Worm (Caenorhabditis elegans) whole organism, L4 larva: ENCODE results near the gene F32D8.13.

ENCODE experiments used
- T20F7.1 ChIP-seq: fragments of 200-800 bp; sonication (Bioruptor generic); optimal IDR thresholded peaks from 2 replicates; lab custom pipeline; 2018; ENCODE audit warnings: mild to moderate bottlenecking, missing genetic modification characterization, missing compliant biosample characterization
- ceh-44 ChIP-seq: fragments of 200-800 bp; sonication (Bioruptor generic); IDR thresholded peaks from 2 replicates; pipeline ENCODE4 v1.3.6; 2022; ENCODE audit warnings: missing genetic modification reagents, missing genetic modification characterization, missing compliant biosample characterization
- ceh-82 ChIP-seq: sonication (generic microtip); optimal IDR thresholded peaks from 2 replicates; lab custom pipeline; 2017; ENCODE audit warnings: missing biosample characterization, missing genetic modification characterization
- daf-12 ChIP-seq: fragments of 150-350 bp; optimal IDR thresholded peaks from 2 replicates; lab custom pipeline; 2014; ENCODE audit warnings: missing biosample characterization, missing genetic modification reagents, missing genetic modification characterization
- daf-16 ChIP-seq, 3 experiments: sonication (generic microtip); optimal IDR thresholded peaks; 2 replicates each; lab custom pipeline; 2016 to 2017; ENCODE audit warnings: missing genetic modification characterization in 3 of 3, missing genetic modification reagents in 3 of 3, mild to moderate bottlenecking in 2 of 3, missing compliant biosample characterization in 2 of 3, missing biosample characterization in 1 of 3, moderate library complexity in 1 of 3
- egl-27 ChIP-seq: sonication (generic microtip); optimal IDR thresholded peaks from 3 replicates; lab custom pipeline; 2017; ENCODE audit warnings: missing biosample characterization, missing genetic modification reagents, missing genetic modification characterization
- fkh-10 ChIP-seq: fragments of 150-350 bp; optimal IDR thresholded peaks from 2 replicates; lab custom pipeline; 2014; ENCODE audit warnings: missing biosample characterization, missing genetic modification reagents, missing genetic modification characterization
- jun-1 ChIP-seq: fragments of 150-350 bp; optimal IDR thresholded peaks from 2 replicates; lab custom pipeline; 2014; ENCODE audit warnings: missing biosample characterization, missing genetic modification reagents, missing genetic modification characterization
- lin-13 ChIP-seq: fragments of 150-350 bp; optimal IDR thresholded peaks from 2 replicates; lab custom pipeline; 2014; ENCODE audit warnings: missing biosample characterization, missing genetic modification reagents, missing genetic modification characterization
- lir-3 ChIP-seq: sonication (generic microtip); optimal IDR thresholded peaks from 2 replicates; lab custom pipeline; 2016; ENCODE audit warnings: mild to moderate bottlenecking, missing genetic modification characterization, missing compliant biosample characterization
- lsy-2 ChIP-seq, 2 experiments: fragments of 150-350 bp in 1 of 2; sonication (generic microtip) in 1 of 2; optimal IDR thresholded peaks; 2 replicates each; lab custom pipeline; 2014 to 2017; ENCODE audit warnings: missing biosample characterization in 2 of 2, missing genetic modification characterization in 2 of 2
- nhr-11 ChIP-seq: fragments of 150-350 bp; optimal IDR thresholded peaks from 2 replicates; lab custom pipeline; 2014; ENCODE audit warnings: missing biosample characterization, missing genetic modification characterization
- unc-130 ChIP-seq: sonication (generic microtip); optimal IDR thresholded peaks from 2 replicates; lab custom pipeline; 2016; ENCODE audit warnings: missing genetic modification reagents, missing genetic modification characterization, missing compliant biosample characterization
- unc-39 ChIP-seq: sonication (generic microtip); optimal IDR thresholded peaks from 2 replicates; lab custom pipeline; 2017; ENCODE audit warnings: missing biosample characterization, missing genetic modification characterization

DNA sequence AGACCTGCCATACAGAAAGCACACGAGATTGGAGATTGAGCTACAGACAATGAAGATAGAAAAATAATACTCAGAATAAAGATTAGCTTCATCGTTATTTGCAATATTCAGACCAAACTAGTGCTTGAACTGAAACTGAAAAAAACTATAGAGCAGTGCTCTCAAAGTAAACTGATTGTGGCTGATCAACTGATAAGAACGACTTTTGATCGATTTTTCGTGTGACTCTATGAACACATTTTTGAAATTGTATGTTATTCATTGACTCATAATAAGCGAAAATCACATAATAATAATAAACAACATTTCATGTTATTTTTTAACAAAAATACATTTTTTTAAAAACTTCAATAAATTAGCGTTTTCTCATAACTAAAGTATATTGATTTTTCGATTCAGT, 4.8 kb upstream of the F32D8.13 start, which contains the start of gene spp-16:
- no peak for TF ChIP-seq egl-27 (tag; lab: Kevin White, UChicago)
- TF ChIP-seq fkh-10: no peak
- TF ChIP-seq T20F7.1 (GFP tag; lab: Kevin White, UChicago): no peak
- no peak for TF ChIP-seq daf-16 (GFP tag; optimal IDR thresholded peaks at IDR 0.05; lab: Kevin White, UChicago)
- TF ChIP-seq daf-16 (tag; optimal IDR thresholded peaks at IDR 0.05; lab: Kevin White, UChicago): no peak
- TF ChIP-seq ceh-82: no peak
- no peak for TF ChIP-seq unc-39 (tag; lab: Kevin White, UChicago)
- TF ChIP-seq unc-130 (GFP tag; lab: Kevin White, UChicago): no peak
- no peak for TF ChIP-seq nhr-11 (tag; lab: Kevin White, UChicago)
- TF ChIP-seq daf-12 (tag; lab: Kevin White, UChicago): no peak
- no peak for TF ChIP-seq jun-1 (tag; lab: Kevin White, UChicago)
- no peak for TF ChIP-seq lin-13 (GFP tag; lab: Kevin White, UChicago)
- TF ChIP-seq lsy-2 (tag; optimal IDR thresholded peaks at IDR 0.05; lab: Kevin White, UChicago): no peak
- TF ChIP-seq ceh-44 (GFP tag; lab: Robert Waterston, UW): no peak
- no peak for TF ChIP-seq lir-3 (tag; lab: Kevin White, UChicago)
